Worm (Caenorhabditis elegans): ENCODE measurements around the gene D1046.4.
A peak's percentile ranks its signal among the peaks of the same experiment; 100 is the strongest.

D1046.4 gene

DNA sequence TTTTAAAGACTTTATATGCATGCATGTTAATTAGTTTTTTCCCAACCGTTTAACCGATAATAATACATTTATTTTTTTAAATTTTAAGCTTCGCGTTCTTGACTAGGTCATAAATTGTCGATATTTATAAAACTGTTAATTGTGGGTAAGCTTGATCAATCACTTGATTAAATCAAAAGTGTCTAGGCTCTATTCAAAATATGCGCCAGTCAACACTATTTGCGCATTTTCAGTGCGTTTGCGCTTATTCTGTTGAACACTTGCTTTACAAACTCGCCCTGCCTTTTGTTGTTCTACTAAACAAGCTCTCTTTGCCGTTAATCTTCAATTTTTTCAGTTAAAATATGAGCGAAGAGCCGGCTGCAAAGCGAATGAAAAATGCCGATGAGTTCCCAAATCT, 42.5 kb upstream of the D1046.4 start, which contains the start of gene spr-2 (continued):
- TF ChIP-seq snpc-4 (GFP tag; optimal IDR thresholded peaks at IDR 0.05) (no peak), snpc-4 (tag; optimal IDR thresholded peaks at IDR 0.05) (peak; percentile 34 to 68 (median 43)), B0336.3 (GFP tag; IDR thresholded peaks at IDR 0.05) (peak; percentile 49), D2030.7 (GFP tag; IDR thresholded peaks at IDR 0.05) (peak; percentile 10; the same call in 1 of the 2 replicates), lin-35 (GFP tag; optimal IDR thresholded peaks at IDR 0.05) (peak in 1 of 3 experiments; percentile 85), attf-5 (GFP tag; optimal IDR thresholded peaks at IDR 0.05) (peak; percentile 84), sdz-38 (tag; optimal IDR thresholded peaks at IDR 0.05) (no peak), hrde-1 (tag; optimal IDR thresholded peaks at IDR 0.05; ENCODE audit: borderline replicate concordance) (peak; percentile 56), rcor-1 (GFP tag; IDR thresholded peaks at IDR 0.05) (peak; percentile 21; the same call in 1 of the 2 replicates), mcd-1 (GFP tag; IDR thresholded peaks at IDR 0.05) (peak; percentile 53; the same call in 1 of the 2 replicates), madf-6 (GFP tag; IDR thresholded peaks at IDR 0.05) (peak; percentile 36; the same call in 1 of the 2 replicates), efl-1 (GFP tag; optimal IDR thresholded peaks at IDR 0.05) (peak; percentile 30), sptf-2 (GFP tag; optimal IDR thresholded peaks at IDR 0.05) (no peak), F52B5.7 (tag; optimal IDR thresholded peaks at IDR 0.05) (no peak)

- TF ChIP-seq ztf-22 (GFP tag; optimal IDR thresholded peaks at IDR 0.05) (no peak), hlh-26 (GFP tag; conservative IDR thresholded peaks at IDR 0.05) (no peak), attf-6 (GFP tag; IDR thresholded peaks at IDR 0.05) (no peak), tlf-1 (GFP tag; optimal IDR thresholded peaks at IDR 0.05) (no peak), Y95B8A.8 (GFP tag; IDR thresholded peaks at IDR 0.05) (0 out of 2 replicates have a peak, but pooled peaks have one; percentile 21), madf-6 (GFP tag; IDR thresholded peaks at IDR 0.05) (peak; percentile 29; the same call in 1 of the 2 replicates), lin-26 (GFP tag; IDR thresholded peaks at IDR 0.05) (0 out of 2 replicates have a peak, but pooled peaks have one; percentile 9), ZK185.1 (tag; optimal IDR thresholded peaks at IDR 0.05; ENCODE audit: poor library complexity, severe bottlenecking) (no peak), Y53G8AR.9 (GFP tag; conservative IDR thresholded peaks at IDR 0.05) (no peak)
Observed at ce11 chrIV:8892558-8892957, 41.1 kb upstream of the D1046.4 start, which contains the start of gene C27B7.2. TSS of gene C27B7.2 (plus strand) at chrIV:8892858.

- TF ChIP-seq rec-8 (tag; optimal IDR thresholded peaks at IDR 0.05) (no peak), attf-3 (GFP tag; conservative IDR thresholded peaks at IDR 0.05) (no peak), nhr-80 (tag; optimal IDR thresholded peaks at IDR 0.05) (peak; percentile 56), F37B4.10 (GFP tag; IDR thresholded peaks at IDR 0.05) (no peak), athp-1 (tag; optimal IDR thresholded peaks at IDR 0.05) (peak; percentile 12), nhr-27 (tag; optimal IDR thresholded peaks at IDR 0.05) (no peak), nhr-120 (GFP tag; IDR thresholded peaks at IDR 0.05) (no peak), D2030.7 (GFP tag; IDR thresholded peaks at IDR 0.05) (no peak; the same call in 1 of the 2 replicates), T26A5.8 (tag; optimal IDR thresholded peaks at IDR 0.05) (no peak), nfya-1 (tag; optimal IDR thresholded peaks at IDR 0.05; ENCODE audit: borderline replicate concordance, insufficient read depth) (no peak), C17E4.6 (GFP tag; IDR thresholded peaks at IDR 0.05) (no peak), Y53G8AR.9 (GFP tag; conservative IDR thresholded peaks at IDR 0.05) (0 out of 2 replicates have a peak, but pooled peaks have one; percentile 15), Y53F4B.3 (GFP tag; IDR thresholded peaks at IDR 0.05) (no peak), ztf-3 (GFP tag; optimal IDR thresholded peaks at IDR 0.05) (no peak), aptf-3 (GFP tag; IDR thresholded peaks at IDR 0.05) (no peak), efl-1 (GFP tag; optimal IDR thresholded peaks at IDR 0.05) (no peak), cebp-2 (GFP tag; IDR thresholded peaks at IDR 0.05) (no peak), snpc-1.3 (tag; optimal IDR thresholded peaks at IDR 0.05; ENCODE audit: insufficient read depth) (no peak), dpl-1 (GFP tag; optimal IDR thresholded peaks at IDR 0.05) (no peak), B0035.1 (tag; optimal IDR thresholded peaks at IDR 0.05) (no peak), ccch-3 (GFP tag; optimal IDR thresholded peaks at IDR 0.05) (no peak), egl-44 (GFP tag; IDR thresholded peaks at IDR 0.05) (no peak), madf-10 (tag; optimal IDR thresholded peaks at IDR 0.05) (peak; percentile 45), die-1 (tag; optimal IDR thresholded peaks at IDR 0.05) (no peak), T07F8.4 (tag; optimal IDR thresholded peaks at IDR 0.05) (no peak), Y95B8A.8 (GFP tag; IDR thresholded peaks at IDR 0.05) (no peak), F57A8.1 (GFP tag; optimal IDR thresholded peaks at IDR 0.05) (no peak)
Observed at ce11 chrIV:8893746-8894145, 39.9 kb upstream of the D1046.4 start, which contains the start of gene rad-54.L2. TSS of gene rad-54.L2 (plus strand) at chrIV:8894077.
